Fruit fly (Drosophila melanogaster) whole organism, embryonic: ENCODE data around the gene ftz.

ENCODE experiments used
- Awh ChIP-seq: fragments of 200-800 bp; sonication (Bioruptor generic); IDR thresholded peaks from 2 replicates; pipeline ENCODE4, ENCODE4 v1.3.6; 2022; ENCODE audit warnings: missing biosample characterization, missing genetic modification characterization
- Bgb ChIP-seq: fragments of 200-800 bp; sonication (Bioruptor generic); IDR thresholded peaks from 2 replicates; pipeline ENCODE4 v1.3.6; 2022; ENCODE audit warnings: missing biosample characterization, missing genetic modification characterization; ENCODE audit not compliant: partially characterized antibody
- CG10209 ChIP-seq: fragments of 200-800 bp; sonication (Bioruptor generic); optimal IDR thresholded peaks from 3 replicates; lab custom pipeline; 2017; ENCODE audit warnings: missing biosample characterization, mild to moderate bottlenecking, missing genetic modification characterization, missing genetic modification reagents
- CG10462 ChIP-seq: fragments of 200-800 bp; sonication (Bioruptor generic); optimal IDR thresholded peaks from 2 replicates; lab custom pipeline; 2016; ENCODE audit warnings: missing biosample characterization, missing genetic modification characterization
- CG12942 ChIP-seq: fragments of 200-800 bp; sonication (Bioruptor generic); optimal IDR thresholded peaks from 3 replicates; lab custom pipeline; 2016; ENCODE audit warnings: missing biosample characterization, missing genetic modification characterization
- CG14667 ChIP-seq: fragments of 200-800 bp; sonication (Bioruptor generic); IDR thresholded peaks from 2 replicates; pipeline ENCODE4 v1.3.6; 2022; ENCODE audit warnings: missing biosample characterization, missing genetic modification characterization
- CG14710 ChIP-seq: fragments of 200-800 bp; sonication (Bioruptor generic); optimal IDR thresholded peaks from 3 replicates; lab custom pipeline; 2019; ENCODE audit warnings: missing biosample characterization, mild to moderate bottlenecking, missing genetic modification characterization, moderate library complexity
- CG14965 ChIP-seq: fragments of 200-800 bp; sonication (Bioruptor generic); optimal IDR thresholded peaks from 2 replicates; lab custom pipeline; 2016; ENCODE audit warnings: missing biosample characterization, missing genetic modification characterization, borderline replicate concordance
- CG15479 ChIP-seq: fragments of 200-800 bp; sonication (Bioruptor generic); optimal IDR thresholded peaks from 3 replicates; lab custom pipeline; 2019; ENCODE audit warnings: missing biosample characterization, mild to moderate bottlenecking, missing genetic modification characterization, moderate library complexity
- CG17568 ChIP-seq: fragments of 200-800 bp; sonication (Bioruptor generic); optimal IDR thresholded peaks from 2 replicates; lab custom pipeline; 2018; ENCODE audit warnings: missing biosample characterization, mild to moderate bottlenecking, missing genetic modification characterization, moderate library complexity
- CG17912 ChIP-seq: fragments of 200-800 bp; sonication (Bioruptor generic); optimal IDR thresholded peaks from 2 replicates; lab custom pipeline; 2018; ENCODE audit warnings: missing biosample characterization, mild to moderate bottlenecking, missing genetic modification characterization
- CG31365 ChIP-seq: fragments of 200-800 bp; sonication (Bioruptor generic); optimal IDR thresholded peaks from 2 replicates; lab custom pipeline; 2018; ENCODE audit warnings: missing biosample characterization, mild to moderate bottlenecking, missing genetic modification characterization
- CG3163 ChIP-seq: fragments of 200-800 bp; sonication (Bioruptor generic); optimal IDR thresholded peaks from 3 replicates; lab custom pipeline; 2016; ENCODE audit warnings: missing biosample characterization, missing genetic modification characterization
- CG43689 ChIP-seq: fragments of 200-800 bp; sonication (Bioruptor generic); IDR thresholded peaks from 2 replicates; pipeline ENCODE4 v1.3.6; 2022; ENCODE audit warnings: missing biosample characterization, missing genetic modification characterization
- CG4617 ChIP-seq: fragments of 200-800 bp; sonication (Bioruptor generic); optimal IDR thresholded peaks from 3 replicates; lab custom pipeline; 2016; ENCODE audit warnings: missing biosample characterization, missing genetic modification characterization, borderline replicate concordance
- CG4707 ChIP-seq: fragments of 200-800 bp; sonication (Bioruptor generic); optimal IDR thresholded peaks from 2 replicates; lab custom pipeline; 2018; ENCODE audit warnings: missing biosample characterization, mild to moderate bottlenecking, missing genetic modification characterization, moderate library complexity
- CG4854 ChIP-seq: fragments of 200-800 bp; sonication (Bioruptor generic); optimal IDR thresholded peaks from 2 replicates; lab custom pipeline; 2016; ENCODE audit warnings: missing biosample characterization, missing genetic modification characterization, inconsistent platforms
- CG6683 ChIP-seq: fragments of 200-800 bp; sonication (Bioruptor generic); optimal IDR thresholded peaks from 2 replicates; lab custom pipeline; 2017; ENCODE audit warnings: missing biosample characterization, mild to moderate bottlenecking, missing genetic modification characterization, missing genetic modification reagents
- CG6765 ChIP-seq: fragments of 200-800 bp; sonication (Bioruptor generic); optimal IDR thresholded peaks from 3 replicates; lab custom pipeline; 2017; ENCODE audit warnings: missing biosample characterization, mild to moderate bottlenecking, missing genetic modification characterization
- CG7357 ChIP-seq: fragments of 200-800 bp; sonication (Bioruptor generic); IDR thresholded peaks from 3 replicates; pipeline ENCODE4 v1.3.6; 2022; ENCODE audit warnings: missing biosample characterization, missing genetic modification characterization
- Ets97D ChIP-seq: fragments of 200-800 bp; sonication (Bioruptor generic); optimal IDR thresholded peaks from 3 replicates; lab custom pipeline; 2016; ENCODE audit warnings: missing biosample characterization, missing genetic modification characterization
- Fer1 ChIP-seq: fragments of 200-800 bp; sonication (Bioruptor generic); optimal IDR thresholded peaks from 2 replicates; lab custom pipeline; 2017; ENCODE audit warnings: missing biosample characterization, mild to moderate bottlenecking, missing genetic modification characterization
- Gsc ChIP-seq: fragments of 200-800 bp; sonication (Bioruptor generic); IDR thresholded peaks from 2 replicates; pipeline ENCODE4 v1.3.6; 2022; ENCODE audit warnings: missing biosample characterization, missing genetic modification characterization
- Hmx ChIP-seq: fragments of 200-800 bp; sonication (Bioruptor generic); optimal IDR thresholded peaks from 2 replicates; lab custom pipeline; 2016; ENCODE audit warnings: missing biosample characterization, missing genetic modification characterization
- Hr3 ChIP-seq: fragments of 200-800 bp; sonication (Bioruptor generic); optimal IDR thresholded peaks from 3 replicates; lab custom pipeline; 2016; ENCODE audit warnings: missing biosample characterization, missing genetic modification characterization
- Neu2 ChIP-seq: fragments of 200-800 bp; sonication (Bioruptor generic); optimal IDR thresholded peaks from 3 replicates; lab custom pipeline; 2016; ENCODE audit warnings: missing biosample characterization, missing genetic modification characterization, borderline replicate concordance
- Ptx1 ChIP-seq: fragments of 200-800 bp; sonication (Bioruptor generic); IDR thresholded peaks from 2 replicates; pipeline ENCODE4 v1.3.6; 2022; ENCODE audit warnings: missing biosample characterization, missing genetic modification characterization
- Sry-δ ChIP-seq: fragments of 200-800 bp; sonication (Bioruptor generic); optimal IDR thresholded peaks from 2 replicates; lab custom pipeline; 2016; ENCODE audit warnings: missing biosample characterization, missing genetic modification characterization
- ac ChIP-seq: fragments of 200-800 bp; sonication (Bioruptor generic); optimal IDR thresholded peaks from 3 replicates; lab custom pipeline; 2017; ENCODE audit warnings: missing biosample characterization, mild to moderate bottlenecking, missing genetic modification characterization
- ato ChIP-seq: fragments of 200-800 bp; sonication (Bioruptor generic); IDR thresholded peaks from 2 replicates; pipeline ENCODE4 v1.3.6; 2022; ENCODE audit warnings: missing biosample characterization, missing genetic modification characterization; ENCODE audit not compliant: partially characterized antibody
- bbx ChIP-seq: fragments of 200-800 bp; sonication (Bioruptor generic); IDR thresholded peaks from 2 replicates; pipeline ENCODE4 v1.3.6; 2022; ENCODE audit warnings: missing biosample characterization, missing genetic modification characterization; ENCODE audit not compliant: partially characterized antibody
- dmrt11E ChIP-seq: fragments of 200-800 bp; sonication (Bioruptor generic); optimal IDR thresholded peaks from 3 replicates; lab custom pipeline; 2018; ENCODE audit warnings: missing biosample characterization, mild to moderate bottlenecking, missing genetic modification characterization, moderate library complexity
- fd64A ChIP-seq: fragments of 200-800 bp; sonication (Bioruptor generic); optimal IDR thresholded peaks from 3 replicates; lab custom pipeline; 2018; ENCODE audit warnings: missing biosample characterization, mild to moderate bottlenecking, missing genetic modification characterization
- ftz-f1 ChIP-seq: fragments of 200-800 bp; sonication (Bioruptor generic); optimal IDR thresholded peaks from 2 replicates; lab custom pipeline; 2016; ENCODE audit warnings: missing biosample characterization, missing genetic modification characterization
- hb ChIP-seq: fragments of 200-800 bp; sonication (Bioruptor generic); IDR thresholded peaks from 3 replicates; pipeline ENCODE4 v1.3.6; 2022; ENCODE audit warnings: missing biosample characterization, missing genetic modification characterization; ENCODE audit not compliant: partially characterized antibody
- her ChIP-seq: fragments of 200-800 bp; sonication (Bioruptor generic); optimal IDR thresholded peaks from 2 replicates; lab custom pipeline; 2016; ENCODE audit warnings: missing biosample characterization, missing genetic modification characterization
- jigr1 ChIP-seq: fragments of 200-800 bp; sonication (Bioruptor generic); IDR thresholded peaks from 3 replicates; pipeline ENCODE4 v1.3.6; 2022; ENCODE audit warnings: missing biosample characterization, missing genetic modification characterization
- lmd ChIP-seq: fragments of 200-800 bp; sonication (Bioruptor generic); IDR thresholded peaks from 2 replicates; pipeline ENCODE4 v1.3.6; 2022; ENCODE audit warnings: missing biosample characterization, missing genetic modification characterization
- nau ChIP-seq: fragments of 200-800 bp; sonication (Bioruptor generic); optimal IDR thresholded peaks from 3 replicates; lab custom pipeline; 2017; ENCODE audit warnings: missing biosample characterization, mild to moderate bottlenecking, missing genetic modification characterization, missing genetic modification reagents
- nerfin-2 ChIP-seq: fragments of 200-800 bp; sonication (Bioruptor generic); IDR thresholded peaks from 2 replicates; pipeline ENCODE4 v1.3.6; 2022; ENCODE audit warnings: missing biosample characterization, missing genetic modification characterization; ENCODE audit not compliant: partially characterized antibody
- onecut ChIP-seq: fragments of 200-800 bp; sonication (Bioruptor generic); IDR thresholded peaks from 2 replicates; pipeline ENCODE4 v1.3.6; 2022; ENCODE audit warnings: missing biosample characterization, missing genetic modification characterization
- prd ChIP-seq, 3 experiments: fragments of >200 bp in 2 of 3; fragments of 200-800 bp in 1 of 3; sonication (Bioruptor generic) in 1 of 3; optimal IDR thresholded peaks in 2 of 3; IDR thresholded peaks in 1 of 3; 2 replicates in 2 of 3; 3 replicates in 1 of 3; pipeline versions ENCODE4 v1.3.6 to Lab custom; 2017 to 2022; ENCODE audit warnings: missing biosample characterization in 1 of 3, missing genetic modification characterization in 1 of 3
- pum ChIP-seq: fragments of 200-800 bp; sonication (Bioruptor generic); optimal IDR thresholded peaks from 2 replicates; lab custom pipeline; 2016; ENCODE audit warnings: missing biosample characterization, missing genetic modification characterization
- repo ChIP-seq: fragments of 200-800 bp; sonication (Bioruptor generic); optimal IDR thresholded peaks from 2 replicates; lab custom pipeline; 2016; ENCODE audit warnings: missing biosample characterization, missing genetic modification characterization
- ro ChIP-seq: fragments of 200-800 bp; sonication (Bioruptor generic); IDR thresholded peaks from 2 replicates; pipeline ENCODE4 v1.3.6; 2022; ENCODE audit warnings: missing biosample characterization, missing genetic modification characterization
- seq ChIP-seq: fragments of 200-800 bp; sonication (Bioruptor generic); IDR thresholded peaks from 2 replicates; pipeline ENCODE4 v1.3.6; 2022; ENCODE audit warnings: missing biosample characterization, missing genetic modification characterization
- so ChIP-seq: fragments of 200-800 bp; sonication (Bioruptor generic); IDR thresholded peaks from 3 replicates; pipeline ENCODE4 v1.3.6; 2022; ENCODE audit warnings: missing biosample characterization, missing genetic modification characterization
- ssp ChIP-seq: fragments of 200-800 bp; sonication (Bioruptor generic); IDR thresholded peaks from 2 replicates; pipeline ENCODE4 v1.3.6; 2022; ENCODE audit warnings: missing biosample characterization, missing genetic modification characterization
- stc ChIP-seq: fragments of 200-800 bp; sonication (Bioruptor generic); IDR thresholded peaks from 2 replicates; pipeline ENCODE4 v1.3.6; 2022; ENCODE audit warnings: missing biosample characterization, missing genetic modification characterization
- ttk ChIP-seq: fragments of 200-800 bp; sonication (Bioruptor generic); IDR thresholded peaks from 2 replicates; pipeline ENCODE4 v2.1.2; 2022; ENCODE audit warnings: missing biosample characterization, missing genetic modification characterization

Gene ftz

DNA sequence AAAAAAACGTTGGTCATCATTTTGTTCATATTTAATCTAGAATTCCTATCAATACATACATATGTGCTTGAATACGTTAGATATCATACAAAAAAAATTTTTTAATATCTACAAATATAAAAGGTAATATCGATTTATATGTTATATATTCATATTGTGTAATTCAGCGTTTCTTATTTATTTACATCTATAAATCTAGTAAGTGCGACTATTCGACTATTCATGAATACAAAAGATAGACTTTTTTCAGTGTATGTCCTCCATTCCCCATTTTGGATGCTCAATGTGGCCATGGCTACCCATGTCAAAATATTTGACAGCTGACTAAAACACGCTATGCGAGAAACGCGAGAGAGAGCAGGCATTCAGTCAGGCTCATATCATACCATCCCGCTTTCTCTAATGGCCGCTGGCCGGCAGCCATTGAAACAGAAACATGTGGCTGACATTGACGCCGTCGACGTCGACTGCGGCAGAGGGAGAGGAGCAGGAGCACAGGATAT, 39.2 kb downstream of the ftz start (continued):
- no peak for TF ChIP-seq ato (GFP tag; lab: Robert Waterston, UW)
- 0 out of 2 replicates have a peak, but pooled peaks have one; percentile 49 for TF ChIP-seq stc
- TF ChIP-seq CG14965: no peak
- TF ChIP-seq Hmx (GFP tag; lab: Kevin White, UChicago): no peak
- TF ChIP-seq CG7357 (GFP tag; lab: Robert Waterston, UW): 0 out of 3 replicates have a peak, but pooled peaks have one; percentile 18
- TF ChIP-seq CG31365: no peak
- TF ChIP-seq CG6683 (GFP tag; lab: Kevin White, UChicago): peak; percentile 19
- TF ChIP-seq Ptx1: peak; percentile 68
- TF ChIP-seq CG17568 (GFP tag; lab: Kevin White, UChicago): peak; percentile 35
- peak; percentile 71 for TF ChIP-seq CG10209 (GFP tag; lab: Kevin White, UChicago)
- peak; percentile 57 for TF ChIP-seq nau
- no peak for TF ChIP-seq jigr1
- no peak for TF ChIP-seq Sry-δ (GFP tag; lab: Kevin White, UChicago)
- TF ChIP-seq ftz-f1 (GFP tag; lab: Kevin White, UChicago): no peak
- no peak for TF ChIP-seq Bgb
- TF ChIP-seq fd64A (GFP tag; lab: Kevin White, UChicago): no peak
- peak; percentile 58 for TF ChIP-seq Hr3
- TF ChIP-seq CG4707 (GFP tag; lab: Kevin White, UChicago): peak; percentile 29
- peak; percentile 24; the same call in 1 of the 2 replicates for TF ChIP-seq ro (GFP tag; lab: Robert Waterston, UW)
- no peak for TF ChIP-seq CG3163
- TF ChIP-seq her (GFP tag; lab: Kevin White, UChicago): no peak
- no peak for TF ChIP-seq CG4617 (GFP tag; lab: Kevin White, UChicago)
- TF ChIP-seq CG14667: no peak
- TF ChIP-seq ttk (GFP tag; lab: Robert Waterston, UW): peak; percentile 37; the same call in 1 of the 2 replicates
- peak; percentile 94 for TF ChIP-seq dmrt11E (tag; lab: Kevin White, UChicago)
- no peak for TF ChIP-seq nerfin-2 (GFP tag; lab: Robert Waterston, UW)
- TF ChIP-seq Fer1: no peak
- no peak for TF ChIP-seq seq (GFP tag; lab: Robert Waterston, UW)
- TF ChIP-seq Ets97D: no peak
- TF ChIP-seq CG43689 (GFP tag; lab: Robert Waterston, UW): no peak
- peak; percentile 25 for TF ChIP-seq CG10462 (GFP tag; lab: Kevin White, UChicago)
- no peak for TF ChIP-seq pum
- peak; percentile 48; the same call in 1 of the 2 replicates for TF ChIP-seq ssp (GFP tag; lab: Robert Waterston, UW)
- 0 out of 2 replicates have a peak, but pooled peaks have one; percentile 23 for TF ChIP-seq onecut (GFP tag; lab: Robert Waterston, UW)
- TF ChIP-seq CG17912 (GFP tag; lab: Kevin White, UChicago): no peak
- TF ChIP-seq CG4854: no peak
- TF ChIP-seq ac: peak; percentile 47
- TF ChIP-seq CG15479 (GFP tag; lab: Kevin White, UChicago): peak; percentile 9
- TF ChIP-seq bbx: no peak
- TF ChIP-seq hb: no peak
- no peak for TF ChIP-seq Neu2 (GFP tag; lab: Kevin White, UChicago)
- TF ChIP-seq lmd (GFP tag; lab: Robert Waterston, UW): peak; percentile 53
- TF ChIP-seq CG14710: peak; percentile 91
- TF ChIP-seq CG12942 (GFP tag; lab: Kevin White, UChicago): no peak
- no peak for TF ChIP-seq prd (optimal IDR thresholded peaks at IDR 0.05; lab: Kevin White, UChicago)
- TF ChIP-seq prd (GFP tag; IDR thresholded peaks at IDR 0.05; lab: Robert Waterston, UW): peak; percentile 75; the same call in 2 of the 3 replicates
- no peak for TF ChIP-seq CG6765 (GFP tag; lab: Kevin White, UChicago)
- no peak for TF ChIP-seq so (GFP tag; lab: Robert Waterston, UW)
- TF ChIP-seq Awh (GFP tag; lab: Robert Waterston, UW): no peak
- TF ChIP-seq Gsc: no peak
- no peak for TF ChIP-seq repo (GFP tag; lab: Kevin White, UChicago)
